Worm (Caenorhabditis elegans) whole organism, early embryonic: Measurements from ENCODE around the gene marc-1.

Source experiments
- B0310.2 ChIP-seq: sonication (generic microtip); optimal IDR thresholded peaks from 2 replicates; lab custom pipeline; 2016; ENCODE audit warnings: mild to moderate bottlenecking, missing genetic modification characterization, missing compliant biosample characterization
- aly-1 ChIP-seq: sonication (generic microtip); optimal IDR thresholded peaks from 2 replicates; lab custom pipeline; 2016; ENCODE audit warnings: missing genetic modification characterization, missing compliant biosample characterization
- ama-1 ChIP-seq: fragments of 150-350 bp; optimal IDR thresholded peaks from 2 replicates; lab custom pipeline; 2014
- ets-7 ChIP-seq: sonication (generic microtip); optimal IDR thresholded peaks from 2 replicates; lab custom pipeline; 2016; ENCODE audit warnings: missing genotype, missing genetic modification characterization, missing compliant biosample characterization
- flt-1 ChIP-seq: fragments of 200-800 bp; sonication (Bioruptor generic); IDR thresholded peaks from 2 replicates; pipeline ENCODE4 v1.3.6; 2022; ENCODE audit warnings: missing genetic modification characterization, missing compliant biosample characterization
- hmbx-1 ChIP-seq: sonication (generic microtip); optimal IDR thresholded peaks from 2 replicates; lab custom pipeline; 2016; ENCODE audit warnings: mild to moderate bottlenecking, missing genetic modification characterization, missing compliant biosample characterization
- hmg-4 ChIP-seq: fragments of 200-800 bp; sonication (Bioruptor generic); optimal IDR thresholded peaks from 2 replicates; lab custom pipeline; 2018; ENCODE audit warnings: mild to moderate bottlenecking, missing genetic modification characterization, missing compliant biosample characterization
- hnd-1 ChIP-seq: sonication (generic microtip); optimal IDR thresholded peaks from 2 replicates; lab custom pipeline; 2016; ENCODE audit warnings: missing genetic modification characterization, missing compliant biosample characterization
- pes-1 ChIP-seq: fragments of 200-800 bp; sonication (Bioruptor generic); IDR thresholded peaks from 2 replicates; pipeline ENCODE4 v1.3.6; 2022; ENCODE audit warnings: missing genetic modification reagents, missing genetic modification characterization, missing compliant biosample characterization
- scrt-1 ChIP-seq: fragments of 200-800 bp; sonication (Bioruptor generic); IDR thresholded peaks from 2 replicates; pipeline ENCODE4 v1.3.6; 2022; ENCODE audit warnings: missing genetic modification characterization, missing compliant biosample characterization
- tbx-11 ChIP-seq: fragments of 200-800 bp; sonication (Bioruptor generic); IDR thresholded peaks from 2 replicates; pipeline ENCODE4 v1.3.6; 2022; ENCODE audit warnings: missing genetic modification characterization, missing compliant biosample characterization
- tbx-37 ChIP-seq: fragments of 200-800 bp; sonication (Bioruptor generic); conservative IDR thresholded peaks from 2 replicates; pipeline ENCODE4 v1.3.6; 2022; ENCODE audit warnings: missing genetic modification reagents, missing genetic modification characterization, missing compliant biosample characterization
- tra-4 ChIP-seq: sonication (generic microtip); optimal IDR thresholded peaks from 2 replicates; lab custom pipeline; 2017; ENCODE audit warnings: missing genetic modification characterization, missing compliant biosample characterization

- no peak for TF ChIP-seq hnd-1 (tag; lab: Kevin White, UChicago)
- TF ChIP-seq ama-1 = no peak
- no peak for TF ChIP-seq tra-4 (tag; lab: Kevin White, UChicago)
- no peak for TF ChIP-seq aly-1 (tag; lab: Kevin White, UChicago)
- TF ChIP-seq B0310.2 (tag; lab: Kevin White, UChicago) = no peak
- no peak for TF ChIP-seq flt-1 (GFP tag; lab: Robert Waterston, UW)
- TF ChIP-seq pes-1 (GFP tag; lab: Robert Waterston, UW) = no peak
- TF ChIP-seq ets-7 (tag; lab: Kevin White, UChicago) = no peak
- TF ChIP-seq hmbx-1 (tag; lab: Kevin White, UChicago) = no peak
- no peak for TF ChIP-seq scrt-1 (GFP tag; lab: Robert Waterston, UW)
- TF ChIP-seq tbx-37 (GFP tag; lab: Robert Waterston, UW) = no peak
- TF ChIP-seq hmg-4 = no peak
- no peak for TF ChIP-seq tbx-11 (GFP tag; lab: Robert Waterston, UW)
These were observed 14.1 kb downstream of the marc-1 start for ce11 chrV:9753554-9753953.
